Worm (Caenorhabditis elegans): ENCODE results near the gene wdr-60.

The wdr-60 gene

ce11 chrIII:5025136-5025629 is 38.2 kb downstream of the wdr-60 start:
- TF ChIP-seq nhr-12 (tag; optimal IDR thresholded peaks at IDR 0.05) (no peak), hlh-17 (GFP tag; optimal IDR thresholded peaks at IDR 0.05; ENCODE audit: borderline replicate concordance) (no peak), vab-15 (tag; optimal IDR thresholded peaks at IDR 0.05) (peak; percentile 3), nhr-11 (tag; optimal IDR thresholded peaks at IDR 0.05) (no peak), snpc-4 (tag; optimal IDR thresholded peaks at IDR 0.05) (no peak), ceh-88 (GFP tag; IDR thresholded peaks at IDR 0.05) (no peak), ztf-4 (tag; optimal IDR thresholded peaks at IDR 0.05) (peak; percentile 86), unc-62 (GFP tag; optimal IDR thresholded peaks at IDR 0.05) (no peak), C16A3.4 (tag; optimal IDR thresholded peaks at IDR 0.05) (no peak), mep-1 (tag; optimal IDR thresholded peaks at IDR 0.05) (peak; percentile 49), mef-2 (tag; optimal IDR thresholded peaks at IDR 0.05) (no peak), tlp-1 (tag; optimal IDR thresholded peaks at IDR 0.05) (no peak), mab-9 (GFP tag; IDR thresholded peaks at IDR 0.05) (no peak), sup-37 (GFP tag; optimal IDR thresholded peaks at IDR 0.05) (no peak), nhr-237 (tag; optimal IDR thresholded peaks at IDR 0.05) (no peak), dsc-1 (tag; optimal IDR thresholded peaks at IDR 0.05) (peak; percentile 0), nhr-47 (tag; optimal IDR thresholded peaks at IDR 0.05) (peak; percentile 48), Y116A8C.19 (tag; optimal IDR thresholded peaks at IDR 0.05; ENCODE audit: borderline replicate concordance) (no peak), rnt-1 (tag; optimal IDR thresholded peaks at IDR 0.05) (peak; percentile 34), lin-15B (tag; optimal IDR thresholded peaks at IDR 0.05) (no peak), nhr-76 (tag; optimal IDR thresholded peaks at IDR 0.05) (no peak), sox-4 (tag; optimal IDR thresholded peaks at IDR 0.05) (peak; percentile 22), elt-2 (tag; optimal IDR thresholded peaks at IDR 0.05) (peak; percentile 34), ceh-63 (GFP tag; optimal IDR thresholded peaks at IDR 0.05) (no peak), ama-1 (optimal IDR thresholded peaks at IDR 0.05) (peak; percentile 92), fkh-4 (tag; optimal IDR thresholded peaks at IDR 0.05; ENCODE audit: borderline replicate concordance) (no peak), lir-3 (tag; optimal IDR thresholded peaks at IDR 0.05; ENCODE audit: poor library complexity) (no peak), fkh-8 (tag; optimal IDR thresholded peaks at IDR 0.05) (no peak), nhr-90 (tag; optimal IDR thresholded peaks at IDR 0.05; ENCODE audit: poor library complexity) (peak; percentile 39), jun-1 (tag; optimal IDR thresholded peaks at IDR 0.05) (no peak), mdl-1 (tag; optimal IDR thresholded peaks at IDR 0.05) (no peak), sptf-1 (tag; optimal IDR thresholded peaks at IDR 0.05) (no peak), ceh-82 (tag; optimal IDR thresholded peaks at IDR 0.05) (no peak), lin-39 (tag; optimal IDR thresholded peaks at IDR 0.05) (no peak), nhr-28 (tag; optimal IDR thresholded peaks at IDR 0.05) (no peak), nhr-71 (tag; optimal IDR thresholded peaks at IDR 0.05) (peak; percentile 72), ztf-11 (tag; optimal IDR thresholded peaks at IDR 0.05) (no peak), nhr-77 (tag; optimal IDR thresholded peaks at IDR 0.05) (no peak), tbx-2 (tag; optimal IDR thresholded peaks at IDR 0.05) (peak; percentile 1), lsy-2 (tag; optimal IDR thresholded peaks at IDR 0.05) (peak; percentile 42 to 45), xbp-1 (tag; optimal IDR thresholded peaks at IDR 0.05) (peak; percentile 7), unc-130 (tag; optimal IDR thresholded peaks at IDR 0.05) (no peak), pqm-1 (tag; optimal IDR thresholded peaks at IDR 0.05) (no peak), nhr-20 (tag; optimal IDR thresholded peaks at IDR 0.05) (peak; percentile 43), efl-1 (optimal IDR thresholded peaks at IDR 0.05) (peak in 1 of 2 experiments; percentile 5), efl-1 (GFP tag; optimal IDR thresholded peaks at IDR 0.05 in 1 of 2) (no peak), unc-86 (tag; optimal IDR thresholded peaks at IDR 0.05) (no peak), aly-2 (tag; optimal IDR thresholded peaks at IDR 0.05) (no peak), ces-1 (GFP tag; optimal IDR thresholded peaks at IDR 0.05) (no peak), ets-5 (GFP tag; IDR thresholded peaks at IDR 0.05) (no peak), grh-1 (GFP tag; IDR thresholded peaks at IDR 0.05) (peak; percentile 36; the same call in 1 of the 2 replicates), pax-3 (tag; optimal IDR thresholded peaks at IDR 0.05) (peak; percentile 32), lin-13 (GFP tag; optimal IDR thresholded peaks at IDR 0.05) (no peak), dpl-1 (GFP tag; optimal IDR thresholded peaks at IDR 0.05) (peak in 2 of 3 experiments; percentile 3 to 9)
